Worm (Caenorhabditis elegans) whole organism, L3 larva: ENCODE results near the gene str-73.

ENCODE experiments used
- ZK546.5 ChIP-seq: sonication (generic microtip); optimal IDR thresholded peaks from 2 replicates; lab custom pipeline; 2017; ENCODE audit warnings: missing biosample characterization, missing genetic modification characterization
- ama-1 ChIP-seq: fragments of 150-350 bp; optimal IDR thresholded peaks from 2 replicates; lab custom pipeline; 2018
- ceh-16 ChIP-seq: sonication (generic microtip); optimal IDR thresholded peaks from 2 replicates; lab custom pipeline; 2017; ENCODE audit warnings: missing biosample characterization, missing genetic modification characterization
- ceh-28 ChIP-seq: fragments of 150-350 bp; optimal IDR thresholded peaks from 2 replicates; lab custom pipeline; 2014; ENCODE audit warnings: missing biosample characterization, missing genetic modification reagents, missing genetic modification characterization
- ceh-82 ChIP-seq: fragments of 150-350 bp; optimal IDR thresholded peaks from 2 replicates; lab custom pipeline; 2014; ENCODE audit warnings: missing biosample characterization, missing genetic modification characterization
- ceh-9 ChIP-seq: sonication (generic microtip); optimal IDR thresholded peaks from 2 replicates; lab custom pipeline; 2018; ENCODE audit warnings: missing biosample characterization, missing genetic modification characterization
- daf-12 ChIP-seq: fragments of 150-350 bp; optimal IDR thresholded peaks from 2 replicates; lab custom pipeline; 2014; ENCODE audit warnings: missing biosample characterization, missing genetic modification reagents, missing genetic modification characterization
- egl-27 ChIP-seq: sonication (generic microtip); optimal IDR thresholded peaks from 4 replicates; lab custom pipeline; 2017; ENCODE audit warnings: missing biosample characterization, missing genetic modification reagents, missing genetic modification characterization
- elt-1 ChIP-seq: fragments of 150-350 bp; optimal IDR thresholded peaks from 2 replicates; lab custom pipeline; 2014; ENCODE audit warnings: missing biosample characterization, missing genetic modification characterization
- elt-2 ChIP-seq: sonication (generic microtip); optimal IDR thresholded peaks from 2 replicates; lab custom pipeline; 2016; ENCODE audit warnings: missing genetic modification reagents, mild to moderate bottlenecking, missing genetic modification characterization, missing compliant biosample characterization
- eor-1 ChIP-seq, 2 experiments: fragments of 150-350 bp; optimal IDR thresholded peaks; 2 replicates each; lab custom pipeline; 2014 to 2018; ENCODE audit warnings: missing biosample characterization in 2 of 2, missing genetic modification characterization in 2 of 2
- fkh-10 ChIP-seq: sonication (generic microtip); optimal IDR thresholded peaks from 2 replicates; lab custom pipeline; 2017; ENCODE audit warnings: missing biosample characterization, missing genetic modification reagents, missing genetic modification characterization
- fkh-2 ChIP-seq: fragments of 150-350 bp; optimal IDR thresholded peaks from 2 replicates; lab custom pipeline; 2014; ENCODE audit warnings: missing biosample characterization, missing genetic modification reagents, missing genetic modification characterization
- hmg-11 ChIP-seq: sonication (generic microtip); optimal IDR thresholded peaks from 2 replicates; lab custom pipeline; 2016; ENCODE audit warnings: missing genetic modification characterization, missing compliant biosample characterization
- jun-1 ChIP-seq: fragments of 150-350 bp; optimal IDR thresholded peaks from 2 replicates; lab custom pipeline; 2014; ENCODE audit warnings: missing biosample characterization, missing genetic modification reagents, missing genetic modification characterization
- lin-15B ChIP-seq: fragments of 150-350 bp; optimal IDR thresholded peaks from 2 replicates; lab custom pipeline; 2014; ENCODE audit warnings: missing biosample characterization, missing genetic modification characterization
- lin-39 ChIP-seq: fragments of 150-350 bp; optimal IDR thresholded peaks from 2 replicates; lab custom pipeline; 2018; ENCODE audit warnings: missing biosample characterization, missing genetic modification reagents, missing genetic modification characterization
- lsy-12 ChIP-seq: sonication (generic microtip); optimal IDR thresholded peaks from 2 replicates; lab custom pipeline; 2016; ENCODE audit warnings: mild to moderate bottlenecking, missing genetic modification characterization, missing compliant biosample characterization
- mml-1 ChIP-seq: fragments of 150-350 bp; sonication (generic microtip); optimal IDR thresholded peaks from 3 replicates; lab custom pipeline; 2014; ENCODE audit warnings: missing biosample characterization, missing genetic modification characterization
- nfya-1 ChIP-seq: sonication (generic microtip); optimal IDR thresholded peaks from 2 replicates; lab custom pipeline; 2017; ENCODE audit warnings: missing genetic modification characterization, mild to moderate bottlenecking, missing compliant biosample characterization, antibody characterized with exemption, moderate library complexity; ENCODE audit not compliant: insufficient read depth
- nhr-11 ChIP-seq: fragments of 150-350 bp; optimal IDR thresholded peaks from 2 replicates; lab custom pipeline; 2014; ENCODE audit warnings: missing biosample characterization, missing genetic modification characterization
- nhr-12 ChIP-seq: fragments of 150-350 bp; optimal IDR thresholded peaks from 2 replicates; lab custom pipeline; 2014; ENCODE audit warnings: missing biosample characterization, missing genetic modification characterization
- nhr-23 ChIP-seq: fragments of 150-350 bp; optimal IDR thresholded peaks from 2 replicates; lab custom pipeline; 2014; ENCODE audit warnings: missing biosample characterization, missing genetic modification reagents, missing genetic modification characterization
- nhr-25 ChIP-seq: sonication (generic microtip); optimal IDR thresholded peaks from 2 replicates; lab custom pipeline; 2017; ENCODE audit warnings: missing biosample characterization, missing genetic modification characterization
- nhr-28 ChIP-seq: fragments of 150-350 bp; optimal IDR thresholded peaks from 2 replicates; lab custom pipeline; 2014; ENCODE audit warnings: missing biosample characterization, missing genetic modification characterization
- nhr-67 ChIP-seq: fragments of 150-350 bp; optimal IDR thresholded peaks from 2 replicates; lab custom pipeline; 2014; ENCODE audit warnings: missing biosample characterization, missing genetic modification characterization
- nhr-76 ChIP-seq: fragments of 150-350 bp; sonication (generic microtip); optimal IDR thresholded peaks from 5 replicates; lab custom pipeline; 2014; ENCODE audit warnings: missing biosample characterization, missing genetic modification characterization
- pha-4 ChIP-seq: fragments of 150-350 bp; optimal IDR thresholded peaks from 2 replicates; lab custom pipeline; 2014; ENCODE audit warnings: missing biosample characterization, missing genetic modification reagents, missing genetic modification characterization
- pqm-1 ChIP-seq: fragments of 150-350 bp; optimal IDR thresholded peaks from 2 replicates; lab custom pipeline; 2017; ENCODE audit warnings: missing biosample characterization, missing genetic modification characterization, inconsistent platforms
- skn-1 ChIP-seq: fragments of 150-350 bp; optimal IDR thresholded peaks from 2 replicates; lab custom pipeline; 2014; ENCODE audit warnings: missing biosample characterization, missing genetic modification characterization
- snpc-4 ChIP-seq: fragments of 150-350 bp; optimal IDR thresholded peaks from 2 replicates; lab custom pipeline; 2014; ENCODE audit warnings: missing biosample characterization, missing genetic modification characterization
- zag-1 ChIP-seq: fragments of 150-350 bp; optimal IDR thresholded peaks from 2 replicates; lab custom pipeline; 2014; ENCODE audit warnings: missing biosample characterization, missing genetic modification characterization
- ztf-11 ChIP-seq: fragments of 150-350 bp; optimal IDR thresholded peaks from 2 replicates; lab custom pipeline; 2014; ENCODE audit warnings: missing biosample characterization, missing genetic modification characterization
- ztf-4 ChIP-seq: fragments of 150-350 bp; optimal IDR thresholded peaks from 2 replicates; lab custom pipeline; 2014; ENCODE audit warnings: missing biosample characterization, missing genetic modification characterization

str-73 gene

ce11 chrV:16403974-16404373 lies 26.1 kb upstream of the str-73 start, which contains the start of gene syp-1:
TSS of gene syp-1 (plus strand) at chrV:16404274.
- no peak for TF ChIP-seq ceh-9 (tag; lab: Kevin White, UChicago)
- no peak for TF ChIP-seq zag-1
- no peak for TF ChIP-seq nhr-76 (tag; lab: Kevin White, UChicago)
- no peak for TF ChIP-seq nhr-28 (tag; lab: Kevin White, UChicago)
- TF ChIP-seq pqm-1 (tag; lab: Kevin White, UChicago), result no peak
- TF ChIP-seq nhr-25 (tag; lab: Kevin White, UChicago), result no peak
- no peak for TF ChIP-seq snpc-4 (tag; lab: Kevin White, UChicago)
- no peak for TF ChIP-seq ceh-28 (tag; lab: Kevin White, UChicago)
- TF ChIP-seq nhr-67 (tag; lab: Kevin White, UChicago), result no peak
- no peak for TF ChIP-seq pha-4 (tag; lab: Kevin White, UChicago)
- no peak for TF ChIP-seq nhr-23 (tag; lab: Kevin White, UChicago)
- no peak for TF ChIP-seq egl-27
- TF ChIP-seq mml-1 (tag; lab: Kevin White, UChicago), result no peak

ce11 chrV:16405366-16405765 lies 24.7 kb upstream of the str-73 start:
- TF ChIP-seq snpc-4 (tag; lab: Kevin White, UChicago) (no peak), ceh-28 (tag; lab: Kevin White, UChicago) (no peak), ztf-11 (tag; lab: Kevin White, UChicago) (no peak), nhr-76 (tag; lab: Kevin White, UChicago) (no peak), nhr-23 (tag; lab: Kevin White, UChicago) (no peak), pqm-1 (tag; lab: Kevin White, UChicago) (no peak), ceh-16 (tag; lab: Kevin White, UChicago) (no peak)

- no peak for TF ChIP-seq nhr-76 (tag; lab: Kevin White, UChicago)
- no peak for TF ChIP-seq ceh-9 (tag; lab: Kevin White, UChicago)
- TF ChIP-seq zag-1, result no peak
- no peak for TF ChIP-seq ceh-16 (tag; lab: Kevin White, UChicago)
- TF ChIP-seq lin-39 (tag; lab: Kevin White, UChicago), result no peak
- no peak for TF ChIP-seq nhr-12
- no peak for TF ChIP-seq elt-2 (tag; lab: Kevin White, UChicago)
- TF ChIP-seq lsy-12, result no peak
- TF ChIP-seq daf-12 (tag; lab: Kevin White, UChicago), result no peak
- TF ChIP-seq ZK546.5, result no peak
- no peak for TF ChIP-seq ztf-4 (tag; lab: Kevin White, UChicago)
- no peak for TF ChIP-seq hmg-11 (tag; lab: Kevin White, UChicago)
- TF ChIP-seq fkh-2 (tag; lab: Kevin White, UChicago), result no peak
- TF ChIP-seq pqm-1 (tag; lab: Kevin White, UChicago), result no peak
Observed at ce11 chrV:16406357-16406756, 23.7 kb upstream of the str-73 start.

- TF ChIP-seq fkh-10 (GFP tag; lab: Kevin White, UChicago), result no peak
Observed at ce11 chrV:16407663-16408062, 22.4 kb upstream of the str-73 start, which contains the start of gene F26D2.3. TSS of gene F26D2.3 (plus strand) at chrV:16407963.

ce11 chrV:16410521-16410920 lies 19.5 kb upstream of the str-73 start, which contains the start of gene srh-145:
TSS of gene srh-145 (plus strand) at chrV:16410713.
- TF ChIP-seq zag-1 (no peak), ceh-82 (no peak), eor-1 (tag; optimal IDR thresholded peaks at IDR 0.05; lab: Kevin White, UChicago) (no peak), ama-1 (lab: Kevin White, UChicago) (no peak), jun-1 (no peak), ZK546.5 (no peak), egl-27 (no peak), lsy-12 (no peak), skn-1 (tag; lab: Kevin White, UChicago) (no peak), pqm-1 (tag; lab: Kevin White, UChicago) (no peak), nhr-28 (tag; lab: Kevin White, UChicago) (no peak), nfya-1 (tag; lab: Kevin White, UChicago) (no peak), elt-1 (tag; lab: Kevin White, UChicago) (no peak), nhr-11 (tag; lab: Kevin White, UChicago) (no peak), lin-15B (tag; lab: Kevin White, UChicago) (no peak), fkh-10 (GFP tag; lab: Kevin White, UChicago) (no peak)
- TF ChIP-seq, all 47 proteins: peak for 0
